Fruit fly (Drosophila melanogaster): ENCODE data around the gene CG10602.

CG10602 gene

DNA sequence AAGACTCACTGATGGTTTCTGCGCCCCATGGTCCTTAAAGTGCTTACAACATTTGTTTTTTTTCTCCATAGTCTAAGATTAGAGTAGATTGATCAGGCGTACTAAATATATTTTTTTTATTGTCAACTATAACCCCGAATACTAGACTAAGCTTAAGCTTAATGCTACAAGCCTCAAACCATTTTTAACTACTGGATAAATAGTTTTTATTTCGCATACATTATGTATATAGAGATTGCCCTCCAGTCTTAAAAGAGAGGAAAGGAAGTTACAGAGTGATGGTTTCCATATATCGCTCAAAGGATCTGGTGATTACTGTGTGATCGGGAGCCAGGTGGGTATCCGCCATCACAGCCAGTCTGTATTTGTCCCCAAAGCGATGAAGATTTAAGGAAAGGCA, 17.8 kb downstream of the CG10602 start, which contains the start of gene CG31752:
CG31752 (minus strand) TSS at position 101 of the 400 bp plus-strand sequence.
- TF ChIP-seq CG8478 (optimal IDR thresholded peaks at IDR 0.05): no peak
- TF ChIP-seq CTCF (optimal IDR thresholded peaks at IDR 0.05): no peak

DNA sequence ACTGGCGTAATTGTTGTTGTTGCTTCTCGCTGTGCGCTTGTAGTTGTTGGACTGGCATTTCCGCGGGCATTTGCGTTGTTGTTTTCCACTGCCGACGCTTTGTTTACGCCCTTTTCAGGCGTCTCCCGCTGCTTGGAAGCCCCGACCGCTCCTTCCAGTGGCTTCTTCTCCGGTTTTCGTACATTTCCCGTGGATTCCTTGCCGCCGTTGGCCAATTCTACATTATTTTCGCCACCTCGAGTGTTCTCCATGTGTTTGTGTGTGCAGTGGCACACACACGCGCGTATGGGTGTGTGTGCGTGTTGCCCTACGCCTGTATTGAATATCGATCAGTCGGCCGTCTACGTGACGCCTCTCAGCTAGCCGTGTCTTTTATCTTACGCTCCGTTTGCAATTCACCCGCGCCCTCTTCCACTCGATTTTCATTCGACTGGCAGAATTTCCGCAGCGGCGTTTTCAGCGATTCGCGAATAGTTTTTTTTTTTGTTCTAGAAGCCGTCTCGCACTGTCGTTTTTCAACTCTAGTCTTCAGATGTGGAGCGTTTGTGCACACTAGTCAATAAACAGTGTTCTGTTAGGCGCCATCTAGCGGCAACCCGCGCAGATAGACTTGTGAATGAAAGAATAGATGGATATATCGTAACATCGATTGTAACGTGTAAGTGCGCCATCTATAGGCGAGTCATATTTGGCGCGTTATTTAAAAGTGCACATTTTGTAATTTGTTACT, 19.7 kb downstream of the CG10602 start, which contains the start of gene CG10600:
CG10600 (minus strand) TSS at position 537 of the 730 bp plus-strand sequence.
- TF ChIP-seq CTCF (optimal IDR thresholded peaks at IDR 0.05): peak; percentile 99
- no peak for TF ChIP-seq CG8478 (optimal IDR thresholded peaks at IDR 0.05)

DNA sequence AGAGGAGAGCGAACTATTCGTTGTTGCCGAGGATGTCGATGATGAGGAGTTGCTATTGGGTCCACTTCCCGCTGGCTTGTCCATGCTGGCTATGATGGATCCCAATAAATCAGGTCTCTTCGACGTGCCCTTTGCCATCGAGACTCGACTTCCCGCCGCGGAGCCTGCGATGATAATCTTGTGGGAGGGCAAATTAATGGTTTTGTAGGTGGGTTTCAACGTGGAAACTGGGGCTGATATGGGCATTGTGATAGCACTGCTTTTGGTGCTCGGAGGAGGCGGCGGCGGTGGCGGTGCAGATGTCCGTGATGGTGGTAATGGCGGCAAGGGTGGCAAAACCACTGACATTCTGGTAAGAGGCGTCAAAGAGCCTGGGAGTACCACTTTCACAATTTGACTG, 24.5 kb downstream of the CG10602 start:
- TF ChIP-seq CG8478 (optimal IDR thresholded peaks at IDR 0.05) (no peak), CTCF (optimal IDR thresholded peaks at IDR 0.05) (no peak)

DNA sequence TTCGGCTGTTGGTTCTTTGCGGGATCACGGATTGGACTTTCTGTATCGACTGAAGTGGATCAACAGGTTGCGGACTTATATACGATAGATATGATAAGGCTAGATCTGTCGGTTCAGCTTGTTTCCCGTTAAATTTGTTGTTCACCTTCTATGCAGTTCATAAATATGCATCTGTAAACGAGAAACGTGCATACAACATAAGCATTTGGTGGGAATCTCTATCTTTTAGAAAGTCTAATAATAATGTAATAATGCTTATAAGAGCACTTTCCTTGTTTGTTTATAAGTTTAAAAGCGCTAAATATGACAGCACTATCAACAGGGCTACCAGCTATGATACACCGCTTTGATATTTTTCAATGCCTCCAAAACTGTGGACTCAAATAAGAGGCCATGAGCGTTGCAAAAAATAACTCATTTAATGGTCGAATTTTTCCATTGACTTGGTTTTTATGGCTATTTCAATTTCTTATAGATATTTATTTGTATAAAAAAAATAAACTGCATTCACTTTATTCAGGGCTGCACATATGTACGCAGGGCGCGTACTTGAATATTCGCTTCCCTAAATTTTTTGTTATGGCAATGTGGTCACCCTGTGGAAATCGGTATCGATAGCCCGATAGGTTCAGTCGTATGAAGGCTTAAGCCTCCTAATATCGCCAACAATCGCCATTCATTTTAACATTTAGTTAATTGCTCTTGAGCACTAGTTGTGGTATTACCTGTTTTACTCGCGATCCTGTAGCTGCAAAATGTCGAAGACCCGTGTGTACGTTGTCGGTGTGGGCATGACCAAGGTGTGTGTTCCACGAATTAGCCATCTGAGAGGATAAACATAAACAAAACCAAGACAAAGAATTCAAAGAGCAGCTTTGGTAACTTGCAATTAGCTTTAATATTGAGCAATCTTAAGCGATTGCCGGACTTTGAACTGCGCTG, 28.2 kb downstream of the CG10602 start, which contains the start of the genes CG17597 and ScpX:
CG17597 (minus strand) TSS at position 567 of the 942 bp plus-strand sequence.
ScpX (plus strand) TSS at position 643 of the 942 bp plus-strand sequence.
- TF ChIP-seq CTCF (optimal IDR thresholded peaks at IDR 0.05) (no peak), CG8478 (optimal IDR thresholded peaks at IDR 0.05) (no peak)

DNA sequence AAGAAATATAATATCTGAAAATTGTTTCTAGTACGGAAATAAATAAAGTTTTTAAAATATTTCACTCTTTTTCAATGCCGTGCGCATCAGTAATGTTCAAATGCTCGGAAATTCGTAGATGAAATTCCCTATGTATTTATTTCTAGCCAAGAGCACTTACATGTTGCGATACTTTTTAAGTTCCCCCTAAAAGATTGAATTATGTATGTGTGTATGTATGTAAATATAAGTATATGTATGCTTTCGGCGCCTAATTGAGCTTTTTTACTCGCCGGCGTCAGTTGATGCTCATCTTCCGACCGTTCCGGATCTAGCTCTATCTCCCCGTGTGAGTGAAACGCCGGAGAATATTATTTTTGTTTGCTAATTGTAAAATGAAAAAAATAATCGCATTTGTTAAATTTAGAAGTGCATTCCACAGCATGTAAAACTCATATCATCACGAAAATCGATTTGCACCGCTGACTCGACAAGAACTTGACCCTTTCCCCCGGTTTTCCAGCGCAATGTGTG, 32.5 kb downstream of the CG10602 start, which contains the start of gene Ugt36E1:
Ugt36E1 (plus strand) TSS at position 275 of the 513 bp plus-strand sequence.
- TF ChIP-seq CTCF (optimal IDR thresholded peaks at IDR 0.05) (no peak), CG8478 (optimal IDR thresholded peaks at IDR 0.05) (no peak)

DNA sequence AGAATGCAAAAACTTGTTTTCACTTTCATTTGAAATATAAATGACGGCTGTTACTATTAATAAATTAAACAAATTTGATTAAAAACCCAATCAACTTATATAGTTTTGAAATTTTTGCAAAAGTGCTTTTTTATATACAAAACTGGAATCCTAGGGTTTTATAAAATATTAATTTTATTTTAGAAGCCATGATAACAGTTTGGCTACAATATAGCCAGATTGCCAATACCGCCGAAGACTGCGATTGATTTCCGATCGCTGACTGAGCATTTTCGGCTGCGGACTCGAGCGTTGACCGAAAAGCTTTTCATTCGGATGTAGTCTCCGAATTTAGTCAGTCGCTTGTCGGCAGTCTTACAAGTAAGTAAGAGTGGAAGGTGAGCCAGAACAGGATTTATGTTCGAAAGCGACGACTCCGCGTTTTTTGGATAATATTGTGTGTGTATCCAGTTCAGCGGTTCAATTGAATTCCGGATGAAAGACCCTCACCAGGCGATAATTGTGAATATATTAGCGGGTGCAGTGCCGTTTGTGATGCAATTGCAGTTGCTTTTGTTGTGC, 35.7 kb downstream of the CG10602 start, which contains the start of gene Ugt36D1:
Ugt36D1 (plus strand) TSS at position 306 of the 561 bp plus-strand sequence.
- TF ChIP-seq CG8478 (optimal IDR thresholded peaks at IDR 0.05): no peak
- no peak for TF ChIP-seq CTCF (optimal IDR thresholded peaks at IDR 0.05)

DNA sequence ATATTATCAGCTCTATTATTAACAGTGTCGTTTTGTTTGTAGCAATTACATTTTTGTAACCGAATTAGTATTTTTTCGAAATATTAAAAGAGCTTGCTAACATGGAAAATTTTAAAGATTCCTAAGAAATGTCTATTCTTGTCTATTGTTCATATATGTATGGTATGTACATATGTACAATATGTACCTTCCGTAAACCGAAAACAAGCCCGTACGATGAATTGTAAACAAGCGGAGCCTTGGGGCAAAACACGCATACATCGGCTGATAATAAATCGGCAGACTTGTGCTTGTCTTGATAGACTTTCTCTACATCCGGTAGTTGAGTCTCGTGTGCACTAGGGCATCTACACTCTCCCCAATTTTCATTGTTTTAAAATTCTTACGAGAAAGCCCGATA, 36.2 kb downstream of the CG10602 start:
- TF ChIP-seq CTCF (optimal IDR thresholded peaks at IDR 0.05): no peak
- no peak for TF ChIP-seq CG8478 (optimal IDR thresholded peaks at IDR 0.05)

DNA sequence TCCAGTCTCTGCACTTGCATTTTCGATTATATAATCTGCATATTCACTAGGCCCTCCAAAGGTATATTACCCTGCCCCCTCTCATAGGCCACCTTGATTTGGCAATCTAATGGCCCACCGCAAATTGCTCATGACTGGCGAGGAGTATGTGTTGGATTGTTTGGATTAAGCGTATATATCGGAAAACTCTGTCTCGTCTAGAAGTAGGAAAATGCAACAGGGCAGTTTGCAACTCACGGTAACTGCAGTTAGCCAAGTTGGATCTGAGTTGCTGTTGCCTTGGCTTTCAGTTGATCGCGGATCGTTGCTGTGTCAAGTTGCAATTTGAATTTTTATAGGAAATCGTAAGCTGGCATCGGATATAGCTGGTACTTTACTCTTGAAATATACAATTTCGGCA, 40.0 kb downstream of the CG10602 start, which contains the start of gene Ugt36F1:
Ugt36F1 (plus strand) TSS at position 301 of the 400 bp plus-strand sequence.
- no peak for TF ChIP-seq CTCF (optimal IDR thresholded peaks at IDR 0.05)
- no peak for TF ChIP-seq CG8478 (optimal IDR thresholded peaks at IDR 0.05)

DNA sequence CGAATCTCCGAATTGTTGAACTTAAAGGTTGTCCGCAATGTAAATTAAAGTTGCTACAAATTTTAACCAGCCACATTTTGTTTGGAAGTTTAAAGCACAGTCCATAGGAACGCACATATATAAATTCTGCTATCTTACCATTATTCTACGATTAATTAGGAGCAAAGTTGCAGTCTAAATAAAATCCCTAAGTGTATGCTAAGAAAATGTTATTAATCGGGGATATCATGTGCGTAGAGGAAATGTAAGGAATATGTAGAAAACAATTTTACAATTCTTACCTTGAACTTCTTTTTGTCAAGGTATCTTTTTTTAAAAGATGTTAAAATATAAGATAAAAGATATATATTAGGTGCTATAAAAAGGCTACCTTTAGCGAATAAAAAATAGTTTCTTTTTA, 40.7 kb downstream of the CG10602 start:
- TF ChIP-seq CTCF (optimal IDR thresholded peaks at IDR 0.05) (peak; percentile 1 to 13), CG8478 (optimal IDR thresholded peaks at IDR 0.05) (no peak)

DNA sequence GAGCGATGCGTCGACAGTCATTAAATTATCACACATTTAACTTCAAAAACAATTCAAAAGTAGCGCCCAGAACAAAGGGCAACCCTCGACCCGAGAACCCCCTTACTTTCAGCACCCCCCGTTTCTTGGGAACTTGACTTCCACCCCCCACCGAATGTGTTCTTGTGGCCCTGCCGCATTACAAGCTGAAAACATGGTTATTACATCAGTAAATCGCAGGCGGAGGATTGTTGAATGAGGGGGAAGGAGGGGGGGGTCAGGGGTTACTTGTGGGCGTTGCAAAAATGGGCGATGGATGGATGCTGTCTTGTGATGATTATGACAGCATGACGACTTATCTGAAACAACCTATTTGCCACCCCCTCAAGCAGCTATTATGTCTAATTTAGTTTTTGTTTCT, 43.9 kb downstream of the CG10602 start:
- no peak for TF ChIP-seq CTCF (optimal IDR thresholded peaks at IDR 0.05)
- TF ChIP-seq CG8478 (optimal IDR thresholded peaks at IDR 0.05): no peak

DNA sequence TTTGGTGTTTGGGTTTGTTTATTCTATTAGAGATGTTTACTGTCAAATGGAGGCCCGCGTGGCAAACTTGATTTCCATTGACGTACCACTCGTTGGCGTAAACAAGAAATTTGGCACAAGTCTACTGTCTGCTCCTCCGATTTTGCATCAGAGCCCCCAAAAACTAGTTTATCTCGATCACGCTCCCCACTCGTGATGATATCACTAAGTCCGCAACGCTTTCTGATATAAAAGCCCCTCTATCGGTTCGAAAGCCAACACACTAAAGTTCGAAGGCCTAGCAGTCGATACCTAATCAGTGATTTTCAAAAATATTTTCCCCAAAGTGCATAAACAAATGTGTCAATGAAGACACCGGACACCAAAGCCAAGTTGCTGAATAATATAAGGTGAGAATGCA, 46.3 kb downstream of the CG10602 start:
- TF ChIP-seq CTCF (optimal IDR thresholded peaks at IDR 0.05) (no peak), CG8478 (optimal IDR thresholded peaks at IDR 0.05) (no peak)

DNA sequence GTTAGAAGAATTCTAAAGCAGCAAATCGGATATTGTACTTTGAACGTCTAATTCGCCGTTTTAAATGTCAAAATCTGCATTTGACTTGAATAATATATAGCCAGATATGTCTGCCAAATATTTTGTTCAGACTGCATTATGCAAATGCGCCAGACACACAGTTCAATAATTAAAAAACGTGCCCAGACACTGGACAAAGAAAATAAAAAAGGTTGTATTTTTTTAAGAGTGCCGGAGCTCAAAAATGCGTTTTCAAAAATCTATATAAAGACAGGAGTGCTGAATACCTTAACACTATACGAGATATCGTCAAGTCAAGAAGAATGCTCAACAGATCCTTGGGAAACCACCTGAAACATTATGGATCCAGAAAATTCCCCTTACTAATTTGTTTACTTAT, 46.7 kb downstream of the CG10602 start, which contains the start of the genes CG17325 and CG42305:
CG17325 (plus strand) TSS at position 301 of the 400 bp plus-strand sequence.
CG42305 (plus strand) TSS at position 301 of the 400 bp plus-strand sequence.
- TF ChIP-seq CG8478 (optimal IDR thresholded peaks at IDR 0.05): no peak
- no peak for TF ChIP-seq CTCF (optimal IDR thresholded peaks at IDR 0.05)

DNA sequence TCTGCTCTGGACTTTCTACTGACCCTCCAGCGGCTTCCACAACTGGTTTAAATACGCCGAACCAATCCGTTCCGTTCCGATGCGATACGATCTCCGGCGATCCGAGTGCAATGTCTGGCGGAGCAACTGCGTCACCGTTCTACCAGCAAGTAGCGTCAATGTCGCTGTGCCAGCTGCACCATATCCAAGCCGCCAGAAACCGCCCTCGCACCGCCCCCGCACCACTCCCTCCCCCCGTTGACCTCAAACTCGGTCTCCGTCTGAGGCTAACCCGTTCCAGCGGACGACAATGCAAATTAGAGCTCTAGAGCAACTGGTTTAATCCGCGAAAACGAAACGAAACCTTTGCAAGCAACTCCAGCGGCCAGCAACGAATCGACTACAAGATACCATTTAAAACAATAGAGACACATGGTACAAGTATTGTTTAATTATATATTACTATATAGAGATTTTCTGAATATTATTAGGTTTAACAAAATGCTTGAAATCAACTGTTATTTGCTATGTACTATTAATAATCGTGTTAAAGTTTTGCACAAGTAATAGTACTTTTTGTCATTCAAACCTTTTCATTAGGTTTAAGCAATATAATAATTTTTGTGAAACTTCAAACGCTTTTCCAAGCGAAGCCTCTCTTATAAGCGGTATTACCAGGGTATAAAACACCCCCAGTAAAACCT, 47.9 kb downstream of the CG10602 start, which contains the start of the genes CG10570 and CG42502:
CG10570 (minus strand) TSS at position 293 of the 683 bp plus-strand sequence.
CG42502 (minus strand) TSS at position 293 of the 683 bp plus-strand sequence.
- TF ChIP-seq CG8478 (optimal IDR thresholded peaks at IDR 0.05) (no peak), CTCF (optimal IDR thresholded peaks at IDR 0.05) (no peak)

DNA sequence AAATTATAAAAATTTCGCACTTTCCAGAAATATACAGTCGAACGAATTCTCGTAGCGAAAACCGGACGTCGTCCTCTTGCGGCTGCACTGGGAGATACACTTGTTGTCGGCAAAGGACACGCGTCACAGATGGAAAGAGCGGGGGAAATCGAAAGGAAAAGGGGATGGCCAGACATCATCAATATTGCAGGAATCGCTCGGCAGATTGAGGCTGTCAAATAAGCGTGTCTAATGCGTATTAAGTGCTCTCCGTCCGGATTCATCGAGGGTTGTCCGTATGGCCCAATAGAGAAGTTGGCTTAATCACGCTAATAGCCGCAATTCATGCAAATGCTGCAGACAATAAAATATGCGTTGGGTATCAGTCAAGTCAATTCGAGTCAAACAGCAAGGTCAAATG, 49.6 kb downstream of the CG10602 start:
- TF ChIP-seq CG8478 (optimal IDR thresholded peaks at IDR 0.05) (no peak), CTCF (optimal IDR thresholded peaks at IDR 0.05) (no peak)
